Fruit fly (Drosophila melanogaster): ENCODE data around the gene COX4.

Gene COX4

DNA sequence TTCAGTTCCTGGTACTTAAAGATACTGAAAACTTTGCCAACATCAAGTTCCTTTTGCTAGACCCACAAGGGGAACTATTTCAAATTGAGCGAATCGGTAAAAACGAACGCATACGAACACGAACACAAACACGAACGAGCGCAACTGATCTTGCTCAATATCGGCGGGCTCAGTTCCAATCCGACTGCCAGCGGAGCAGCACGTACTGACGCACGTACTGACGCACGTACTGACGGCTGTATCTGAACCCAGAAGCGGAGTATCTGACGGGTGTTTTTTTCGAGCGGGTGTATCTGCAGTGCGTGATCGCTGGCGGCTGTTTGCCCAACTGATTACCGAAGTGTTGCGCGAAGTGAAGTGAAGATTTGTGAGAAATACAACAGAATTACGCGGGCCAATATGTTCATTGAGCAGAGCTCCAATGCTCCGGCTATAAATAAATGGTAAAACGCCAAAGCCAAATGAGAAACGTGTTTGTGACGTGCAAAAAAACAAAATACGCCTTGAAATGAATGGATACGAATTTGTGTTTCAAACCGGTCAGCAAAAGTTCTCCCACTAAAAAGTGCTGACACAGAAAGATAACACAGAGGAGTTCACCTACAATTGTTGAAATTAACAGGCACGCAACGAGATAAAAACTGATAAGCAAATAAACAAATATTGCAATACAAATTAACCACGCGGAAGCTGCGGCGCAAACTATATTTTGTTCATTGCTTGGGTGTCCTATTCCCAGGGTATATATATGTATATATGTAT is 23.2 kb upstream of the COX4 start (continued):
- no peak for TF ChIP-seq CG17359 (tag; optimal IDR thresholded peaks at IDR 0.05)
- TF ChIP-seq CG3065 (GFP tag; optimal IDR thresholded peaks at IDR 0.05) = no peak
- TF ChIP-seq kni (GFP tag; optimal IDR thresholded peaks at IDR 0.05) = peak; percentile 50
- TF ChIP-seq sob (GFP tag; IDR thresholded peaks at IDR 0.05) = peak; percentile 70
- TF ChIP-seq insv (GFP tag; optimal IDR thresholded peaks at IDR 0.05) = peak in 1 of 2 experiments; percentile 76
- no peak for TF ChIP-seq Kr (GFP tag; optimal IDR thresholded peaks at IDR 0.05)
- TF ChIP-seq PHDP (tag; optimal IDR thresholded peaks at IDR 0.05) = peak; percentile 23
- TF ChIP-seq Eip74EF (GFP tag; optimal IDR thresholded peaks at IDR 0.05) = peak in 1 of 2 experiments; percentile 37
- TF ChIP-seq CG11456 (GFP tag; IDR thresholded peaks at IDR 0.05) = peak; percentile 34; the same call in 1 of the 3 replicates
- peak; percentile 4 for TF ChIP-seq CG1529 (GFP tag; optimal IDR thresholded peaks at IDR 0.05)
- TF ChIP-seq z (GFP tag; IDR thresholded peaks at IDR 0.05) = peak; percentile 68; the same call in 2 of the 3 replicates
- TF ChIP-seq CG11504 (tag; optimal IDR thresholded peaks at IDR 0.05) = peak; percentile 20
- TF ChIP-seq wek (GFP tag; optimal IDR thresholded peaks at IDR 0.05) = peak; percentile 41
- no peak for TF ChIP-seq CG16863 (GFP tag; optimal IDR thresholded peaks at IDR 0.05)
- TF ChIP-seq Pdp1 (GFP tag; optimal IDR thresholded peaks at IDR 0.05) = peak in 1 of 2 experiments; percentile 67
- TF ChIP-seq MESR4 (GFP tag; optimal IDR thresholded peaks at IDR 0.05) = peak; percentile 1

DNA sequence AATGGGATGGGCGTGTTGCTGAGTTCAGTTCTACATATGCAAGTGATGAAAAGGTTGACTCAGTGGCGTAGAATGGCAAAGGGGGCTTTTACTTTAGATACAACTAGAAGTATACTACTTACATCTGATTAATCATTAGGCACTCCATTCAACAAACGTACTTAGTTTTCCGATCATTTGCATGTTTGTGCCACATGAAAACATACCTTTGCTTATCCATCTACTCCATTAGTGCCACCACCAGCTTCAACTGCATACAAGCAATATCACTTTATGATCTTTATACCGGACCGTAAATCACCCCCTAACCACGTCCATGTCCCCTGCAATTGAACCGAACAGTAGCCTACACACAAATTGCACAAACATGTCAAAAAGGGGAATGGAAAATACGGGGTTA is 22.4 kb upstream of the COX4 start:
- peak; percentile 74 for TF ChIP-seq Drgx (GFP tag; IDR thresholded peaks at IDR 0.05)
- peak; percentile 15 for TF ChIP-seq CG2712 (tag; optimal IDR thresholded peaks at IDR 0.05)

DNA sequence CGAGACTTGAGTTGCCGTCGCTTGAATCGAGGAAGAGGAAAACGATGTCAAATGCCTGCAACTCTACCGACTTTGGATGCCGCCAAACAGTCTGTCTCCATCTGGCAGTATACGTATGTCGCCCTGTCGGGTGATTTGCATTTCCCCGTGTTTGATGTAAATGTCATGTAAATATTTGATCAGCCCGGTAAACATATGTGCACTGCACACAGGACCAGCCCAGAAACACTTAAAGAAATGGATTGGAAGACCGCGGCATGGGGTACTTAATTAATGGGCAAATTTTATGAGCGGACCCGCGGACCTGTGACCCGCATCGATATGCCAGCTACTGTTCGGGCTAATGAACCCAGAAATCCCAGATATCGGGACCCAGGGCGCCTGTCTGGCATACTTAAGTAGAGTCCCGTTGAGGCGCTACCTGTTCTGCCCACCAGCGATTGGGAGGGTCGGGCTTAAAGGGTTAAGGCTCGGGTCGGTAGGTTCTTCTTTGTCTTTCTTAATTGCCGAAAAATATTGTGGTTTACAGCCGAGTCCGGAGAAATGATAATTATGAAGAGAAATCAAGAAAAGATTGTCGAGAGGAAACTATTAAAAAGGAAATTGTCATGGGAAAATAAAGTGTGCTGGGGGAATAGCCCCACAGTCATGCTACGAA is 20.6 kb upstream of the COX4 start:
- TF ChIP-seq HLH3B (GFP tag; IDR thresholded peaks at IDR 0.05) (0 out of 2 replicates have a peak, but pooled peaks have one; percentile 9), CG5245 (GFP tag; optimal IDR thresholded peaks at IDR 0.05) (no peak), tll (GFP tag; optimal IDR thresholded peaks at IDR 0.05) (peak in 1 of 2 experiments; percentile 72), CG15696 (tag; optimal IDR thresholded peaks at IDR 0.05) (peak; percentile 35), Ssrp (tag; optimal IDR thresholded peaks at IDR 0.05) (no peak), kni (GFP tag; optimal IDR thresholded peaks at IDR 0.05) (peak; percentile 82), rib (GFP tag; IDR thresholded peaks at IDR 0.05) (no peak), CG6813 (GFP tag; optimal IDR thresholded peaks at IDR 0.05) (peak; percentile 43), onecut (GFP tag; IDR thresholded peaks at IDR 0.05) (peak; percentile 37), ara (GFP tag; IDR thresholded peaks at IDR 0.05) (peak; percentile 26; the same call in 1 of the 2 replicates), CG1529 (GFP tag; optimal IDR thresholded peaks at IDR 0.05) (no peak), CG14667 (GFP tag; IDR thresholded peaks at IDR 0.05) (no peak), eyg (GFP tag; optimal IDR thresholded peaks at IDR 0.05) (no peak), PHDP (tag; optimal IDR thresholded peaks at IDR 0.05) (no peak), gcm (GFP tag; optimal IDR thresholded peaks at IDR 0.05) (peak; percentile 32), CG12071 (GFP tag; optimal IDR thresholded peaks at IDR 0.05) (peak; percentile 24), fd64A (GFP tag; optimal IDR thresholded peaks at IDR 0.05) (peak; percentile 31), CG3726 (GFP tag; IDR thresholded peaks at IDR 0.05) (peak; percentile 25; the same call in 1 of the 3 replicates), CG1603 (tag; optimal IDR thresholded peaks at IDR 0.05) (no peak), twi (tag; optimal IDR thresholded peaks at IDR 0.05) (peak; percentile 11), Xrp1 (GFP tag; IDR thresholded peaks at IDR 0.05) (0 out of 2 replicates have a peak, but pooled peaks have one; percentile 40), CG14710 (tag; optimal IDR thresholded peaks at IDR 0.05) (peak; percentile 10), vvl (GFP tag; IDR thresholded peaks at IDR 0.05) (peak; percentile 70; the same call in 1 of the 2 replicates), Kr (GFP tag; optimal IDR thresholded peaks at IDR 0.05) (peak; percentile 65), Med (GFP tag) (peak; percentile 2), zen (tag; optimal IDR thresholded peaks at IDR 0.05) (peak; percentile 79), tup (GFP tag; optimal IDR thresholded peaks at IDR 0.05) (no peak), wdn (GFP tag; IDR thresholded peaks at IDR 0.05) (no peak), ro (GFP tag; IDR thresholded peaks at IDR 0.05) (no peak), HLHmδ (GFP tag; optimal IDR thresholded peaks at IDR 0.05) (peak; percentile 88)
